Worm (Caenorhabditis elegans) whole organism, L4/young adult: ENCODE measurements around the gene T05B9.2.

Experiments used
- W03F9.2 ChIP-seq: fragments of 150-350 bp; optimal IDR thresholded peaks from 2 replicates; lab custom pipeline; 2014; ENCODE audit warnings: missing biosample characterization, missing genetic modification characterization
- dao-5 ChIP-seq: sonication (generic microtip); optimal IDR thresholded peaks from 2 replicates; lab custom pipeline; 2016; ENCODE audit warnings: missing genotype, missing genetic modification characterization, moderate library complexity, missing compliant biosample characterization
- him-1 ChIP-seq: sonication (generic microtip); optimal IDR thresholded peaks from 2 replicates; lab custom pipeline; 2016; ENCODE audit warnings: missing genotype, missing genetic modification reagents, missing genetic modification characterization, missing compliant biosample characterization

ce11 chrII:11290109-11290784 is 34.6 kb downstream of the T05B9.2 start, which contains the start of gene C47G2.3:
- TF ChIP-seq W03F9.2 (peak; percentile 71), him-1 (peak; percentile 5), dao-5 (tag; lab: Kevin White, UChicago) (no peak)
